Worm (Caenorhabditis elegans) whole organism, midembryonic: ENCODE measurements around the gene btb-11.
"Not testable (repeated sequence)": the region's sequence is repeated elsewhere in the genome, so short reads cannot be mapped to it uniquely, and the experiment has no call there.

Source experiments
- T22C8.4 ChIP-seq: fragments of 200-800 bp; sonication (Bioruptor generic); IDR thresholded peaks from 2 replicates; pipeline ENCODE4 v1.3.6; 2022; ENCODE audit warnings: missing genetic modification characterization, missing compliant biosample characterization
- cog-1 ChIP-seq: sonication (generic microtip); optimal IDR thresholded peaks from 2 replicates; lab custom pipeline; 2016; ENCODE audit warnings: missing genetic modification characterization, missing compliant biosample characterization
- flt-1 ChIP-seq: fragments of 200-800 bp; sonication (Bioruptor generic); IDR thresholded peaks from 2 replicates; pipeline ENCODE4 v1.3.6; 2022; ENCODE audit warnings: missing genetic modification characterization, missing compliant biosample characterization
- klf-2 ChIP-seq: fragments of 200-800 bp; sonication (Bioruptor generic); conservative IDR thresholded peaks from 2 replicates; pipeline ENCODE4 v1.3.6; 2022; ENCODE audit warnings: missing genetic modification reagents, missing genetic modification characterization, missing compliant biosample characterization
- med-1 ChIP-seq: sonication (generic microtip); optimal IDR thresholded peaks from 2 replicates; lab custom pipeline; 2017; ENCODE audit warnings: missing genetic modification characterization, mild to moderate bottlenecking, missing compliant biosample characterization, antibody characterized with exemption, missing genetic modification reagents; ENCODE audit not compliant: insufficient read depth
- ref-1 ChIP-seq: fragments of 200-800 bp; sonication (Bioruptor generic); conservative IDR thresholded peaks from 2 replicates; pipeline ENCODE4 v1.3.6; 2022; ENCODE audit warnings: missing genetic modification reagents, missing genetic modification characterization, missing compliant biosample characterization
- tab-1 ChIP-seq: fragments of 200-800 bp; sonication (Bioruptor generic); IDR thresholded peaks from 2 replicates; pipeline ENCODE4 v1.3.6; 2022; ENCODE audit warnings: missing genetic modification characterization, missing compliant biosample characterization
- ztf-23 ChIP-seq: fragments of 200-800 bp; sonication (Bioruptor generic); IDR thresholded peaks from 2 replicates; pipeline ENCODE4 v1.3.6; 2022; ENCODE audit warnings: missing genetic modification reagents, missing genetic modification characterization, missing compliant biosample characterization
- ztf-29 ChIP-seq: fragments of 200-800 bp; sonication (Bioruptor generic); IDR thresholded peaks from 2 replicates; pipeline ENCODE4 v1.3.6; 2022; ENCODE audit warnings: missing genetic modification reagents, missing genetic modification characterization, missing compliant biosample characterization

The btb-11 gene

ce11 chrII:1024684-1025083 is at the start of gene btb-11:
TSS of gene btb-11 (minus strand) at chrII:1024784.
- not testable (repeated sequence) for TF ChIP-seq ref-1 (GFP tag; lab: Robert Waterston, UW); cog-1 (tag; lab: Kevin White, UChicago); tab-1 (GFP tag; lab: Robert Waterston, UW)

DNA sequence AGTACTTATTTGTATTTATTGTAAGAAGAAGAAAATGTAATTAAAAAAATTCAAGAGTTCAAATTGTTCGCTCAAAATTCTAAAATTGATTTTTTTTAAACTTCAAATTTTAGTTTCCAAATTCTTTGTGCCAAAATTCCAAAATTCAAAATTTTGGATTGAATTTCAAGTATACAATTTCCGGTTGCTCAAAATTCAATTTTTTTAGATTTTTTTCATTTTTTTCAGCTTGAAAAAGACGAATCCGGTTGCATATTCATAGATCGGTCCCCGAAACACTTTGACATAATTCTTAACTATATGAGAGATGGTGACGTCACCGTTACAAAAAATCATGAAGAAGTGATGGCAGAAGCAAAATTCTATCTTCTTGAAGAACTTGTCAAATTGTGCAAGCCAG is 47.5 kb upstream of the btb-11 start, which contains the start of gene K02E7.4:
TSS of gene K02E7.4 (plus strand) at position 301 of the 400 bp plus-strand sequence.
- TF ChIP-seq ref-1 (GFP tag; lab: Robert Waterston, UW) (no peak), med-1 (GFP tag; lab: Kevin White, UChicago) (no peak), ztf-29 (GFP tag; lab: Robert Waterston, UW) (no peak), klf-2 (GFP tag; lab: Robert Waterston, UW) (no peak), cog-1 (tag; lab: Kevin White, UChicago) (no peak), flt-1 (GFP tag; lab: Robert Waterston, UW) (no peak)

- TF ChIP-seq cog-1 (tag; lab: Kevin White, UChicago), result no peak
- no peak for TF ChIP-seq T22C8.4 (GFP tag; lab: Robert Waterston, UW)
- TF ChIP-seq klf-2 (GFP tag; lab: Robert Waterston, UW), result no peak
- TF ChIP-seq ztf-23 (GFP tag; lab: Robert Waterston, UW), result no peak
- no peak for TF ChIP-seq flt-1 (GFP tag; lab: Robert Waterston, UW)
- no peak for TF ChIP-seq ztf-29 (GFP tag; lab: Robert Waterston, UW)
- no peak for TF ChIP-seq med-1 (GFP tag; lab: Kevin White, UChicago)
Observed at ce11 chrII:1071432-1071831, 46.8 kb upstream of the btb-11 start.

- no peak for TF ChIP-seq ztf-29 (GFP tag; lab: Robert Waterston, UW)
- no peak for TF ChIP-seq tab-1 (GFP tag; lab: Robert Waterston, UW)
- no peak for TF ChIP-seq T22C8.4 (GFP tag; lab: Robert Waterston, UW)
- TF ChIP-seq med-1 (GFP tag; lab: Kevin White, UChicago), result no peak
- no peak for TF ChIP-seq flt-1 (GFP tag; lab: Robert Waterston, UW)
- no peak for TF ChIP-seq ref-1 (GFP tag; lab: Robert Waterston, UW)
- no peak for TF ChIP-seq ztf-23 (GFP tag; lab: Robert Waterston, UW)
- TF ChIP-seq cog-1 (tag; lab: Kevin White, UChicago), result no peak
- no peak for TF ChIP-seq klf-2 (GFP tag; lab: Robert Waterston, UW)
Observed at ce11 chrII:1070875-1071274, 46.3 kb upstream of the btb-11 start, which contains the start of gene K02E7.12. TSS of gene K02E7.12 (plus strand) at chrII:1071175.

- no peak for TF ChIP-seq flt-1 (GFP tag; lab: Robert Waterston, UW)
Observed at ce11 chrII:1066907-1067306, 42.3 kb upstream of the btb-11 start, which contains the start of gene K02E7.10. TSS of gene K02E7.10 (minus strand) at chrII:1067007.

DNA sequence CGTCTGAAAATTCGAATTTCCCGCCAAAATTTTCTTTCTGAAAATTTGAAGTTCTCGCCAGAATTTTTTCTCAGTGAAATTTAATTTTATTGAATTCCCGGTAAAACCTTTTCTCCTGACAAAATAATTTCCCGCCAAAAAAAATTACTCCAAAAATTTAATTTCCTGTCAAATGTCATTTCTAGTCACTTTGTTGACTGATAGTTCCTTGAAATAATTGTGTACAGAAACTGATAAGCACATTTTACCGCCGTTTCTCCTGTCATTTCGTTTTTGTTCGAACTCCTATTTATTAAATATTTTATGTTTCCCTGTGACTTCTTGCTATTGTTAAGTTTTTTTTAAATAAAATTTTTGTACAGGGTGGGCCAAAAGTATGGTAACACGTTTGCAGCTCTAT is 39.3 kb upstream of the btb-11 start:
- TF ChIP-seq tab-1 (GFP tag; lab: Robert Waterston, UW) (no peak), cog-1 (tag; lab: Kevin White, UChicago) (no peak), klf-2 (GFP tag; lab: Robert Waterston, UW) (no peak), med-1 (GFP tag; lab: Kevin White, UChicago) (no peak), ztf-29 (GFP tag; lab: Robert Waterston, UW) (no peak), flt-1 (GFP tag; lab: Robert Waterston, UW) (no peak), T22C8.4 (GFP tag; lab: Robert Waterston, UW) (no peak), ref-1 (GFP tag; lab: Robert Waterston, UW) (no peak), ztf-23 (GFP tag; lab: Robert Waterston, UW) (no peak)

DNA sequence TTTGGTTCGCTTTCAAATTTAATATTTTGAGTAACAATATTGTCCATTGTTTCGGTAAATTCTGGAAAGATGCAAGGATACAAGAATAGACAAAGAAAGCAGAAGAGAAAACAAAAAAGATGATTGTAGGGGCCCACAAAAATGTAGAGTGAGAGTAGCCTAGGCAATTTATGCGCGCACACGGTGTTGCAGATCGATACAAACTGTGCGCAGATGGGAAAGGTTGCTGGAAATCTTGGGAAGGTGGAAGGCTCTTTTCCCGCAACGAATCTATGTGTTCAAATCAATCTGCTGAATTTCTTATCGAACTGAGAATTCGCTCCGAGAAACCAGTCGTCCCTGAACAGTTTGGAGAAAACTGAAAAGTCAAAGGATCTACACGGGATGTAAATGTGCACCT is 36.1 kb upstream of the btb-11 start, which contains the start of gene btb-10:
TSS of gene btb-10 (minus strand) at position 101 of the 400 bp plus-strand sequence.
- not testable (repeated sequence) for TF ChIP-seq med-1 (GFP tag; lab: Kevin White, UChicago); ztf-29 (GFP tag; lab: Robert Waterston, UW); cog-1 (tag; lab: Kevin White, UChicago)

- TF ChIP-seq flt-1 (GFP tag; lab: Robert Waterston, UW) (no peak), ref-1 (GFP tag; lab: Robert Waterston, UW) (no peak), med-1 (GFP tag; lab: Kevin White, UChicago) (no peak), klf-2 (GFP tag; lab: Robert Waterston, UW) (no peak), tab-1 (GFP tag; lab: Robert Waterston, UW) (no peak), ztf-29 (GFP tag; lab: Robert Waterston, UW) (no peak), cog-1 (tag; lab: Kevin White, UChicago) (no peak), T22C8.4 (GFP tag; lab: Robert Waterston, UW) (no peak), ztf-23 (GFP tag; lab: Robert Waterston, UW) (no peak)
Observed at ce11 chrII:1056844-1057243, 32.3 kb upstream of the btb-11 start.

- TF ChIP-seq flt-1 (GFP tag; lab: Robert Waterston, UW); cog-1 (tag; lab: Kevin White, UChicago); klf-2 (GFP tag; lab: Robert Waterston, UW): not testable (repeated sequence)
Observed at ce11 chrII:1054724-1055123, 30.1 kb upstream of the btb-11 start, which contains the start of gene K02E7.7. TSS of gene K02E7.7 (plus strand) at chrII:1055024.

DNA sequence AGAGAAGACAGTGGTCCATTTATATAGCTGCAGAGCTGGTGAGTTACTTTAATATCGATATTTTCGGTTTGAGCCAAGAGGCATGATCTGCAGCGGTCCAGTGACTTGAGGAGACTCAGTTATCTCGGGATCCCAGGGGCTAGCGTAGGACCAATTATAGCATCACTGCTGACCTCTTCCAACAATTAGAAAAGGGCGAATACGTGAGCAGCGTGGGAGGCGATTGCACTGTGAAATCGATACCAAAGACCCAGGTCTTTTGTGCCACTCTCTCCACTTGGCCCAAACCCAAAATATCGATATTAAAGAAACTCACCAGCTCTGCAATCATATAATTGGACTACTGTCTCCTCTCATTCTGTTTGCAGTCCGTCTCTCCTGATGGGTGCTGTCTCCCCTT is 25.3 kb upstream of the btb-11 start, which contains the start of gene fbxb-40:
TSS of gene fbxb-40 (minus strand) at position 101 of the 400 bp plus-strand sequence.
- TF ChIP-seq T22C8.4 (GFP tag; lab: Robert Waterston, UW) (no peak), klf-2 (GFP tag; lab: Robert Waterston, UW) (no peak), ztf-29 (GFP tag; lab: Robert Waterston, UW) (no peak), flt-1 (GFP tag; lab: Robert Waterston, UW) (peak; percentile 47; the same call in 1 of the 2 replicates), med-1 (GFP tag; lab: Kevin White, UChicago) (no peak)
